Fruit fly (Drosophila melanogaster) ovary, adult (tissue): ENCODE measurements around the gene Nepl12.

Experiments
- CG17801 ChIP-seq: fragments of 200-800 bp; optimal IDR thresholded peaks from 2 replicates; lab custom pipeline; 2019; ENCODE audit warnings: missing biosample characterization, mild to moderate bottlenecking, missing genetic modification characterization, moderate library complexity; ENCODE audit not compliant: partially characterized antibody

The Nepl12 gene

dm6 chr3R:9674968-9675573 lies at the start of gene Nepl12:
Gene Nepl12, plus strand, starts transcription at chr3R:9675523.
- TF ChIP-seq CG17801 (GFP tag; lab: Kevin White, UChicago) = no peak

- no peak for TF ChIP-seq CG17801 (GFP tag; lab: Kevin White, UChicago)
Observed at dm6 chr3R:9626266-9626665, 49.1 kb upstream of the Nepl12 start.

- TF ChIP-seq CG17801 (GFP tag; lab: Kevin White, UChicago) = peak; percentile 77
Observed at dm6 chr3R:9626880-9627401, 48.4 kb upstream of the Nepl12 start, which contains the start of the genes CG9427 and CG8319. Gene CG9427, minus strand, starts transcription at chr3R:9626930. Gene CG8319, plus strand, starts transcription at chr3R:9627321.

dm6 chr3R:9628036-9628435 lies 47.3 kb upstream of the Nepl12 start:
- TF ChIP-seq CG17801 (GFP tag; lab: Kevin White, UChicago) = no peak

- no peak for TF ChIP-seq CG17801 (GFP tag; lab: Kevin White, UChicago)
Observed at dm6 chr3R:9628607-9629006, 46.7 kb upstream of the Nepl12 start.

dm6 chr3R:9630053-9630632 lies 45.2 kb upstream of the Nepl12 start:
- no peak for TF ChIP-seq CG17801 (GFP tag; lab: Kevin White, UChicago)

dm6 chr3R:9630633-9631095 lies 44.7 kb upstream of the Nepl12 start, which contains the start of gene Calr:
Gene Calr, minus strand, starts transcription at chr3R:9630851.
- TF ChIP-seq CG17801 (GFP tag; lab: Kevin White, UChicago) = peak; percentile 73

dm6 chr3R:9631564-9631963 lies 43.8 kb upstream of the Nepl12 start, which contains the start of gene SpdS:
Gene SpdS, plus strand, starts transcription at chr3R:9631641.
- no peak for TF ChIP-seq CG17801 (GFP tag; lab: Kevin White, UChicago)

- TF ChIP-seq CG17801 (GFP tag; lab: Kevin White, UChicago) = no peak
Observed at dm6 chr3R:9632110-9632921, 43.0 kb upstream of the Nepl12 start.

- TF ChIP-seq CG17801 (GFP tag; lab: Kevin White, UChicago) = peak; percentile 47
Observed at dm6 chr3R:9637361-9637760, 38.0 kb upstream of the Nepl12 start, which contains the start of gene Scm. Gene Scm, minus strand, starts transcription at chr3R:9637611.

- TF ChIP-seq CG17801 (GFP tag; lab: Kevin White, UChicago) = no peak
Observed at dm6 chr3R:9637882-9638281, 37.4 kb upstream of the Nepl12 start, which contains the start of gene Dh44. Gene Dh44, plus strand, starts transcription at chr3R:9638182.

dm6 chr3R:9640313-9640712 lies 35.0 kb upstream of the Nepl12 start:
- TF ChIP-seq CG17801 (GFP tag; lab: Kevin White, UChicago) = no peak

dm6 chr3R:9643977-9644376 lies 31.3 kb upstream of the Nepl12 start:
- TF ChIP-seq CG17801 (GFP tag; lab: Kevin White, UChicago) = no peak

- TF ChIP-seq CG17801 (GFP tag; lab: Kevin White, UChicago) = no peak
Observed at dm6 chr3R:9644620-9645019, 30.7 kb upstream of the Nepl12 start.
